Fruit fly (Drosophila melanogaster) whole organism, embryonic: ENCODE measurements around the gene CG33510.
A peak's percentile ranks its signal among the peaks of the same experiment; 100 is the strongest.

Source experiments
- Abd-B ChIP-seq: fragments of 200-800 bp; sonication (Bioruptor generic); optimal IDR thresholded peaks from 2 replicates; lab custom pipeline; 2018; ENCODE audit warnings: missing biosample characterization, mild to moderate bottlenecking, missing genetic modification characterization, moderate library complexity
- Asciz ChIP-seq: fragments of 200-800 bp; sonication (Bioruptor generic); optimal IDR thresholded peaks from 2 replicates; lab custom pipeline; 2017; ENCODE audit warnings: missing biosample characterization, mild to moderate bottlenecking, missing genetic modification characterization, missing genetic modification reagents
- Atf3 ChIP-seq: fragments of 200-800 bp; sonication (Bioruptor generic); optimal IDR thresholded peaks from 3 replicates; lab custom pipeline; 2016; ENCODE audit warnings: missing biosample characterization, missing genetic modification characterization
- CG12769 ChIP-seq: fragments of 200-800 bp; sonication (Bioruptor generic); optimal IDR thresholded peaks from 2 replicates; lab custom pipeline; 2019; ENCODE audit warnings: missing biosample characterization, mild to moderate bottlenecking, missing genetic modification characterization, moderate library complexity
- CG14014 ChIP-seq: fragments of 200-800 bp; sonication (Bioruptor generic); IDR thresholded peaks from 2 replicates; pipeline ENCODE4 v1.3.6; 2022; ENCODE audit warnings: missing biosample characterization, missing genetic modification characterization
- CG2875 ChIP-seq: fragments of 200-800 bp; sonication (Bioruptor generic); optimal IDR thresholded peaks from 2 replicates; lab custom pipeline; 2017; ENCODE audit warnings: missing biosample characterization, mild to moderate bottlenecking, missing genetic modification characterization, missing genetic modification reagents
- CG31388 ChIP-seq: fragments of 200-800 bp; sonication (Bioruptor generic); optimal IDR thresholded peaks from 2 replicates; lab custom pipeline; 2016; ENCODE audit warnings: missing biosample characterization, missing genetic modification characterization
- CG31441 ChIP-seq: fragments of 200-800 bp; sonication (Bioruptor generic); IDR thresholded peaks from 2 replicates; pipeline ENCODE4 v1.3.6; 2022; ENCODE audit warnings: missing biosample characterization, missing genetic modification characterization
- CG4424 ChIP-seq: fragments of 200-800 bp; sonication (Bioruptor generic); optimal IDR thresholded peaks from 3 replicates; lab custom pipeline; 2016; ENCODE audit warnings: missing biosample characterization, missing genetic modification characterization
- CG4617 ChIP-seq: fragments of 200-800 bp; sonication (Bioruptor generic); optimal IDR thresholded peaks from 3 replicates; lab custom pipeline; 2016; ENCODE audit warnings: missing biosample characterization, missing genetic modification characterization, borderline replicate concordance
- CG4707 ChIP-seq: fragments of 200-800 bp; sonication (Bioruptor generic); optimal IDR thresholded peaks from 2 replicates; lab custom pipeline; 2018; ENCODE audit warnings: missing biosample characterization, mild to moderate bottlenecking, missing genetic modification characterization, moderate library complexity
- CG4854 ChIP-seq: fragments of 200-800 bp; sonication (Bioruptor generic); optimal IDR thresholded peaks from 2 replicates; lab custom pipeline; 2016; ENCODE audit warnings: missing biosample characterization, missing genetic modification characterization, inconsistent platforms
- CG7372 ChIP-seq: fragments of 200-800 bp; sonication (Bioruptor generic); IDR thresholded peaks from 2 replicates; pipeline ENCODE4 v1.3.6; 2022; ENCODE audit warnings: missing biosample characterization, missing genetic modification characterization
- CG7745 ChIP-seq: fragments of 200-800 bp; sonication (Bioruptor generic); optimal IDR thresholded peaks from 2 replicates; lab custom pipeline; 2018; ENCODE audit warnings: missing biosample characterization, mild to moderate bottlenecking, missing genetic modification characterization, moderate library complexity
- CG7928 ChIP-seq: fragments of 200-800 bp; sonication (Bioruptor generic); optimal IDR thresholded peaks from 2 replicates; lab custom pipeline; 2017; ENCODE audit warnings: missing biosample characterization, mild to moderate bottlenecking, missing genetic modification characterization
- CG8388 ChIP-seq: fragments of 200-800 bp; sonication (Bioruptor generic); optimal IDR thresholded peaks from 2 replicates; lab custom pipeline; 2019; ENCODE audit warnings: missing biosample characterization, mild to moderate bottlenecking, missing genetic modification characterization, moderate library complexity
- CG9817 ChIP-seq: fragments of 200-800 bp; sonication (Bioruptor generic); optimal IDR thresholded peaks from 2 replicates; lab custom pipeline; 2018; ENCODE audit warnings: missing biosample characterization, mild to moderate bottlenecking, missing genetic modification characterization, moderate library complexity
- Dll ChIP-seq: fragments of 200-800 bp; sonication (Bioruptor generic); IDR thresholded peaks from 4 replicates; pipeline ENCODE4 v1.3.6; 2022; ENCODE audit warnings: missing biosample characterization, missing genetic modification characterization; ENCODE audit not compliant: partially characterized antibody
- Fer1 ChIP-seq: fragments of 200-800 bp; sonication (Bioruptor generic); optimal IDR thresholded peaks from 2 replicates; lab custom pipeline; 2017; ENCODE audit warnings: missing biosample characterization, mild to moderate bottlenecking, missing genetic modification characterization
- HLH54F ChIP-seq: fragments of 200-800 bp; sonication (Bioruptor generic); optimal IDR thresholded peaks from 3 replicates; lab custom pipeline; 2016; ENCODE audit warnings: missing biosample characterization, missing genetic modification characterization
- Jarid2 ChIP-seq: fragments of 200-800 bp; sonication (Bioruptor generic); optimal IDR thresholded peaks from 3 replicates; lab custom pipeline; 2017; ENCODE audit warnings: mild to moderate bottlenecking, missing biosample characterization, missing genetic modification reagents, missing genetic modification characterization
- Lhr ChIP-seq: fragments of 200-800 bp; sonication (Bioruptor generic); optimal IDR thresholded peaks from 3 replicates; lab custom pipeline; 2017; ENCODE audit warnings: mild to moderate bottlenecking, missing biosample characterization, missing genetic modification reagents, missing genetic modification characterization
- Stat92E ChIP-seq, 3 experiments: fragments of >200 bp in 2 of 3; fragments of 200-800 bp in 1 of 3; sonication (Bioruptor generic) in 1 of 3; optimal IDR thresholded peaks; 2 replicates each; lab custom pipeline; 2017 to 2019; ENCODE audit warnings: missing biosample characterization in 3 of 3, missing genetic modification characterization in 3 of 3, mild to moderate bottlenecking in 1 of 3, moderate library complexity in 1 of 3
- Xrp1 ChIP-seq: fragments of 200-800 bp; sonication (Bioruptor generic); IDR thresholded peaks from 2 replicates; pipeline ENCODE4 v1.3.6; 2022; ENCODE audit warnings: missing biosample characterization, missing genetic modification characterization
- YL-1 ChIP-seq: fragments of 200-800 bp; sonication (Bioruptor generic); optimal IDR thresholded peaks from 3 replicates; lab custom pipeline; 2017; ENCODE audit warnings: missing biosample characterization, mild to moderate bottlenecking, missing genetic modification characterization
- ap ChIP-seq: fragments of 200-800 bp; sonication (Bioruptor generic); IDR thresholded peaks from 2 replicates; pipeline ENCODE4 v1.3.6; 2022; ENCODE audit warnings: missing biosample characterization, missing genetic modification characterization
- ash1 ChIP-seq: fragments of 200-800 bp; sonication (Bioruptor generic); optimal IDR thresholded peaks from 2 replicates; lab custom pipeline; 2018; ENCODE audit warnings: missing biosample characterization, mild to moderate bottlenecking, missing genetic modification characterization
- bigmax ChIP-seq: fragments of 200-800 bp; sonication (Bioruptor generic); optimal IDR thresholded peaks from 2 replicates; lab custom pipeline; 2018; ENCODE audit warnings: missing biosample characterization, mild to moderate bottlenecking, missing genetic modification characterization
- crp ChIP-seq, 2 experiments: fragments of 200-800 bp; sonication (Bioruptor generic); optimal IDR thresholded peaks; 2 replicates in 1 of 2; 3 replicates in 1 of 2; lab custom pipeline; 2017; ENCODE audit warnings: missing biosample characterization in 2 of 2, missing genetic modification characterization in 2 of 2, mild to moderate bottlenecking in 1 of 2, moderate library complexity in 1 of 2
- cwo ChIP-seq: fragments of 200-800 bp; sonication (Bioruptor generic); optimal IDR thresholded peaks from 3 replicates; lab custom pipeline; 2017; ENCODE audit warnings: missing biosample characterization, missing genetic modification characterization, mild to moderate bottlenecking, moderate library complexity, missing genetic modification reagents
- dan ChIP-seq: fragments of 200-800 bp; sonication (Bioruptor generic); IDR thresholded peaks from 2 replicates; pipeline ENCODE4 v1.3.6; 2022; ENCODE audit warnings: missing biosample characterization, missing genetic modification characterization
- dati ChIP-seq: fragments of 200-800 bp; sonication (Bioruptor generic); IDR thresholded peaks from 2 replicates; pipeline ENCODE4 v1.3.6; 2022; ENCODE audit warnings: missing biosample characterization, missing genetic modification characterization
- exex ChIP-seq: fragments of 200-800 bp; sonication (Bioruptor generic); optimal IDR thresholded peaks from 4 replicates; lab custom pipeline; 2018; ENCODE audit warnings: missing biosample characterization, mild to moderate bottlenecking, missing genetic modification characterization, moderate library complexity
- fu2 ChIP-seq: fragments of 200-800 bp; sonication (Bioruptor generic); optimal IDR thresholded peaks from 2 replicates; lab custom pipeline; 2016; ENCODE audit warnings: missing biosample characterization, missing genetic modification characterization
- gce ChIP-seq: fragments of 200-800 bp; sonication (Bioruptor generic); IDR thresholded peaks from 3 replicates; pipeline ENCODE4 v1.3.6; 2022; ENCODE audit warnings: missing biosample characterization, missing genetic modification characterization
- gcm ChIP-seq: fragments of 200-800 bp; sonication (Bioruptor generic); optimal IDR thresholded peaks from 2 replicates; lab custom pipeline; 2019; ENCODE audit warnings: missing biosample characterization, mild to moderate bottlenecking, missing genetic modification characterization, moderate library complexity
- ken ChIP-seq: fragments of 200-800 bp; sonication (Bioruptor generic); IDR thresholded peaks from 3 replicates; pipeline ENCODE4 v1.3.6; 2022; ENCODE audit warnings: missing biosample characterization, missing genetic modification characterization
- lbe ChIP-seq: fragments of 200-800 bp; sonication (Bioruptor generic); optimal IDR thresholded peaks from 2 replicates; lab custom pipeline; 2016; ENCODE audit warnings: missing biosample characterization, mild to moderate bottlenecking, missing genetic modification characterization
- lov ChIP-seq, 2 experiments: fragments of 200-800 bp in 1 of 2; fragments of >200 bp in 1 of 2; sonication (Bioruptor generic) in 1 of 2; IDR thresholded peaks in 1 of 2; optimal IDR thresholded peaks in 1 of 2; 2 replicates in 1 of 2; 3 replicates in 1 of 2; pipeline versions ENCODE4 v1.3.6 to Lab custom; 2017 to 2022; ENCODE audit warnings: missing biosample characterization in 1 of 2, missing genetic modification characterization in 1 of 2
- onecut ChIP-seq: fragments of 200-800 bp; sonication (Bioruptor generic); IDR thresholded peaks from 2 replicates; pipeline ENCODE4 v1.3.6; 2022; ENCODE audit warnings: missing biosample characterization, missing genetic modification characterization
- pfk ChIP-seq: fragments of 200-800 bp; sonication (Bioruptor generic); optimal IDR thresholded peaks from 2 replicates; lab custom pipeline; 2018; ENCODE audit warnings: missing biosample characterization, mild to moderate bottlenecking, missing genetic modification characterization, moderate library complexity
- pho ChIP-seq: fragments of 200-800 bp; sonication (Bioruptor generic); optimal IDR thresholded peaks from 2 replicates; lab custom pipeline; 2016; ENCODE audit warnings: missing biosample characterization, missing genetic modification characterization
- pzg ChIP-seq: fragments of 200-800 bp; sonication (Bioruptor generic); optimal IDR thresholded peaks from 3 replicates; lab custom pipeline; 2018; ENCODE audit warnings: missing biosample characterization, mild to moderate bottlenecking, missing genetic modification characterization, moderate library complexity
- ranshi ChIP-seq: fragments of 200-800 bp; sonication (Bioruptor generic); IDR thresholded peaks from 2 replicates; pipeline ENCODE4 v1.3.6; 2022; ENCODE audit warnings: missing biosample characterization, missing genetic modification characterization
- row ChIP-seq: fragments of 200-800 bp; sonication (Bioruptor generic); IDR thresholded peaks from 3 replicates; pipeline ENCODE4 v1.3.6; 2022; ENCODE audit warnings: missing biosample characterization, missing genetic modification characterization
- sisA ChIP-seq: fragments of 200-800 bp; sonication (Bioruptor generic); IDR thresholded peaks from 2 replicates; pipeline ENCODE4 v1.3.6; 2022; ENCODE audit warnings: missing biosample characterization, missing genetic modification characterization
- tap ChIP-seq: fragments of 200-800 bp; optimal IDR thresholded peaks from 3 replicates; lab custom pipeline; 2019; ENCODE audit warnings: missing biosample characterization, mild to moderate bottlenecking, missing genetic modification characterization, moderate library complexity
- tna ChIP-seq: fragments of 200-800 bp; sonication (Bioruptor generic); IDR thresholded peaks from 2 replicates; pipeline ENCODE4 v1.3.6; 2022; ENCODE audit warnings: missing biosample characterization, missing genetic modification characterization; ENCODE audit not compliant: partially characterized antibody
- tx ChIP-seq: fragments of 200-800 bp; sonication (Bioruptor generic); optimal IDR thresholded peaks from 2 replicates; lab custom pipeline; 2016; ENCODE audit warnings: missing biosample characterization, missing genetic modification characterization
- zfh1 ChIP-seq: fragments of 200-800 bp; sonication (Bioruptor generic); IDR thresholded peaks from 3 replicates; pipeline ENCODE4 v1.3.6; 2022; ENCODE audit warnings: missing biosample characterization, missing genetic modification characterization

CG33510 gene

dm6 chr2L:21037723-21038122, 46.4 kb downstream of the CG33510 start (continued):
- TF ChIP-seq lov (optimal IDR thresholded peaks at IDR 0.05; lab: Kevin White, UChicago) = no peak
- no peak; the same call in 2 of the 3 replicates for TF ChIP-seq lov (GFP tag; IDR thresholded peaks at IDR 0.05; lab: Robert Waterston, UW)
- TF ChIP-seq CG7745 (tag; lab: Kevin White, UChicago) = peak; percentile 36
- no peak for TF ChIP-seq zfh1 (GFP tag; lab: Robert Waterston, UW)
- no peak for TF ChIP-seq dati (GFP tag; lab: Robert Waterston, UW)
- TF ChIP-seq CG4707 (GFP tag; lab: Kevin White, UChicago) = peak; percentile 62
- no peak for TF ChIP-seq Stat92E (GFP tag; optimal IDR thresholded peaks at IDR 0.05; lab: Kevin White, UChicago)
- TF ChIP-seq crp (GFP tag; optimal IDR thresholded peaks at IDR 0.05; lab: Kevin White, UChicago) = no peak
- no peak for TF ChIP-seq Atf3 (GFP tag; lab: Kevin White, UChicago)
- no peak for TF ChIP-seq CG7372
- TF ChIP-seq ash1 (GFP tag; lab: Kevin White, UChicago) = no peak
- TF ChIP-seq CG4617 (GFP tag; lab: Kevin White, UChicago) = no peak
- no peak for TF ChIP-seq row (GFP tag; lab: Robert Waterston, UW)
- TF ChIP-seq CG31388 (GFP tag; lab: Kevin White, UChicago) = no peak
- TF ChIP-seq YL-1 = no peak
- TF ChIP-seq Abd-B (GFP tag; lab: Kevin White, UChicago) = no peak
- TF ChIP-seq sisA = no peak
- TF ChIP-seq ken = no peak
- TF ChIP-seq cwo (GFP tag; lab: Kevin White, UChicago) = no peak
- TF ChIP-seq pzg (GFP tag; lab: Kevin White, UChicago) = no peak
- peak; percentile 57 for TF ChIP-seq Fer1 (GFP tag; lab: Kevin White, UChicago)
- no peak for TF ChIP-seq tx
- TF ChIP-seq CG4424 (GFP tag; lab: Kevin White, UChicago) = peak; percentile 9
- TF ChIP-seq Lhr (GFP tag; lab: Kevin White, UChicago) = no peak
- no peak for TF ChIP-seq HLH54F (GFP tag; lab: Kevin White, UChicago)
- peak; percentile 28; the same call in 1 of the 2 replicates for TF ChIP-seq CG14014 (GFP tag; lab: Robert Waterston, UW)
- no peak for TF ChIP-seq dan (GFP tag; lab: Robert Waterston, UW)
- peak; percentile 32; the same call in 1 of the 2 replicates for TF ChIP-seq onecut (GFP tag; lab: Robert Waterston, UW)
- no peak for TF ChIP-seq lbe (GFP tag; lab: Kevin White, UChicago)
- TF ChIP-seq Dll (GFP tag; lab: Robert Waterston, UW) = no peak
- no peak for TF ChIP-seq CG9817 (tag; lab: Kevin White, UChicago)
- peak; percentile 62 for TF ChIP-seq tap (tag; lab: Kevin White, UChicago)
- no peak for TF ChIP-seq CG8388 (GFP tag; lab: Kevin White, UChicago)
- no peak for TF ChIP-seq tna (GFP tag; lab: Robert Waterston, UW)
- no peak for TF ChIP-seq ap
- TF ChIP-seq CG2875 (GFP tag; lab: Kevin White, UChicago) = peak; percentile 40
- no peak for TF ChIP-seq gcm (GFP tag; lab: Kevin White, UChicago)
- TF ChIP-seq bigmax (GFP tag; lab: Kevin White, UChicago) = no peak
- TF ChIP-seq pfk (GFP tag; lab: Kevin White, UChicago) = peak; percentile 56
- peak; percentile 50; the same call in 1 of the 2 replicates for TF ChIP-seq CG31441 (GFP tag; lab: Robert Waterston, UW)
- TF ChIP-seq Asciz (GFP tag; lab: Kevin White, UChicago) = peak; percentile 90
- TF ChIP-seq CG12769 = no peak
- TF ChIP-seq Xrp1 (GFP tag; lab: Robert Waterston, UW) = peak; percentile 81
- no peak for TF ChIP-seq fu2 (GFP tag; lab: Kevin White, UChicago)
- no peak for TF ChIP-seq pho (GFP tag; lab: Kevin White, UChicago)
- no peak for TF ChIP-seq CG7928
- peak; percentile 12 for TF ChIP-seq exex (tag; lab: Kevin White, UChicago)
- no peak for TF ChIP-seq Jarid2 (GFP tag; lab: Kevin White, UChicago)
- TF ChIP-seq CG4854 = no peak
- TF ChIP-seq gce (GFP tag; lab: Robert Waterston, UW) = no peak
- no peak for TF ChIP-seq ranshi (GFP tag; lab: Robert Waterston, UW)
